Fruit fly (Drosophila melanogaster) whole organism, embryonic: ENCODE results near the gene Cralbp.
A peak's percentile ranks its signal among the peaks of the same experiment; 100 is the strongest.

Experiments used
- Antp ChIP-seq: fragments of 200-800 bp; sonication (Bioruptor generic); optimal IDR thresholded peaks from 3 replicates; lab custom pipeline; 2016; ENCODE audit warnings: missing biosample characterization, missing genetic modification characterization
- CG10543 ChIP-seq: fragments of 200-800 bp; sonication (Bioruptor generic); optimal IDR thresholded peaks from 3 replicates; lab custom pipeline; 2017; ENCODE audit warnings: missing biosample characterization, mild to moderate bottlenecking, missing genetic modification characterization, moderate library complexity
- CG10959 ChIP-seq: fragments of 200-800 bp; sonication (Bioruptor generic); IDR thresholded peaks from 2 replicates; pipeline ENCODE4 v1.3.6; 2022; ENCODE audit warnings: missing biosample characterization, missing genetic modification characterization
- CG11695 ChIP-seq: fragments of 200-800 bp; sonication (Bioruptor generic); IDR thresholded peaks from 3 replicates; pipeline ENCODE4 v1.3.6; 2022; ENCODE audit warnings: missing biosample characterization, missing genetic modification characterization
- CG11723 ChIP-seq: fragments of 200-800 bp; sonication (Bioruptor generic); optimal IDR thresholded peaks from 2 replicates; lab custom pipeline; 2017; ENCODE audit warnings: missing biosample characterization, mild to moderate bottlenecking, missing genetic modification characterization
- CG12942 ChIP-seq: fragments of 200-800 bp; sonication (Bioruptor generic); optimal IDR thresholded peaks from 3 replicates; lab custom pipeline; 2016; ENCODE audit warnings: missing biosample characterization, missing genetic modification characterization
- CG14965 ChIP-seq: fragments of 200-800 bp; sonication (Bioruptor generic); optimal IDR thresholded peaks from 2 replicates; lab custom pipeline; 2016; ENCODE audit warnings: missing biosample characterization, missing genetic modification characterization, borderline replicate concordance
- CG15479 ChIP-seq: fragments of 200-800 bp; sonication (Bioruptor generic); optimal IDR thresholded peaks from 3 replicates; lab custom pipeline; 2019; ENCODE audit warnings: missing biosample characterization, mild to moderate bottlenecking, missing genetic modification characterization, moderate library complexity
- CG16779 ChIP-seq: fragments of 200-800 bp; sonication (Bioruptor generic); IDR thresholded peaks from 2 replicates; pipeline ENCODE4 v1.3.6; 2022; ENCODE audit warnings: missing biosample characterization, missing genetic modification characterization
- CG16815 ChIP-seq: fragments of 200-800 bp; sonication (Bioruptor generic); optimal IDR thresholded peaks from 3 replicates; lab custom pipeline; 2017; ENCODE audit warnings: missing biosample characterization, mild to moderate bottlenecking, missing genetic modification characterization
- CG17186 ChIP-seq: fragments of 200-800 bp; sonication (Bioruptor generic); optimal IDR thresholded peaks from 3 replicates; lab custom pipeline; 2017; ENCODE audit warnings: missing biosample characterization, missing genetic modification reagents, missing genetic modification characterization
- CG2129 ChIP-seq: fragments of 200-800 bp; sonication (Bioruptor generic); IDR thresholded peaks from 2 replicates; pipeline ENCODE4 v1.3.6; 2022; ENCODE audit warnings: missing biosample characterization, missing genetic modification characterization; ENCODE audit not compliant: partially characterized antibody
- CG2678 ChIP-seq: fragments of 200-800 bp; sonication (Bioruptor generic); optimal IDR thresholded peaks from 3 replicates; lab custom pipeline; 2019; ENCODE audit warnings: missing biosample characterization, mild to moderate bottlenecking, missing genetic modification characterization, moderate library complexity
- CG30403 ChIP-seq: fragments of 200-800 bp; sonication (Bioruptor generic); optimal IDR thresholded peaks from 3 replicates; lab custom pipeline; 2016; ENCODE audit warnings: missing biosample characterization, missing genetic modification characterization
- CG30431 ChIP-seq: fragments of 200-800 bp; sonication (Bioruptor generic); optimal IDR thresholded peaks from 2 replicates; lab custom pipeline; 2017; ENCODE audit warnings: missing biosample characterization, missing genetic modification characterization
- CG31224 ChIP-seq: fragments of 200-800 bp; sonication (Bioruptor generic); IDR thresholded peaks from 2 replicates; pipeline ENCODE4 v1.3.6; 2022; ENCODE audit warnings: missing biosample characterization, missing genetic modification characterization
- CG3163 ChIP-seq: fragments of 200-800 bp; sonication (Bioruptor generic); optimal IDR thresholded peaks from 3 replicates; lab custom pipeline; 2016; ENCODE audit warnings: missing biosample characterization, missing genetic modification characterization
- CG5953 ChIP-seq: fragments of 200-800 bp; sonication (Bioruptor generic); IDR thresholded peaks from 2 replicates; pipeline ENCODE4 v1.3.6; 2022; ENCODE audit warnings: missing biosample characterization, missing genetic modification characterization
- CG7786 ChIP-seq: fragments of 200-800 bp; sonication (Bioruptor generic); optimal IDR thresholded peaks from 2 replicates; lab custom pipeline; 2016; ENCODE audit warnings: missing biosample characterization, missing genetic modification characterization
- CG7839 ChIP-seq: fragments of 200-800 bp; sonication (Bioruptor generic); optimal IDR thresholded peaks from 3 replicates; lab custom pipeline; 2018; ENCODE audit warnings: missing biosample characterization, mild to moderate bottlenecking, missing genetic modification characterization, moderate library complexity
- CG8359 ChIP-seq: fragments of 200-800 bp; sonication (Bioruptor generic); optimal IDR thresholded peaks from 2 replicates; lab custom pipeline; 2017; ENCODE audit warnings: missing biosample characterization, mild to moderate bottlenecking, missing genetic modification characterization, borderline replicate concordance
- CTCF ChIP-seq: fragments of 200-800 bp; sonication (Bioruptor generic); optimal IDR thresholded peaks from 2 replicates; lab custom pipeline; 2017; ENCODE audit warnings: missing biosample characterization, mild to moderate bottlenecking, missing genetic modification characterization, moderate library complexity
- CrebB ChIP-seq: fragments of 200-800 bp; sonication (Bioruptor generic); optimal IDR thresholded peaks from 3 replicates; lab custom pipeline; 2018; ENCODE audit warnings: missing biosample characterization, mild to moderate bottlenecking, missing genetic modification characterization
- D19B ChIP-seq: fragments of 200-800 bp; sonication (Bioruptor generic); optimal IDR thresholded peaks from 2 replicates; lab custom pipeline; 2017; ENCODE audit warnings: missing biosample characterization, mild to moderate bottlenecking, missing genetic modification characterization
- Dad ChIP-seq: fragments of 200-800 bp; sonication (Bioruptor generic); optimal IDR thresholded peaks from 3 replicates; lab custom pipeline; 2016; ENCODE audit warnings: missing biosample characterization, missing genetic modification characterization
- Dip3 ChIP-seq: fragments of 200-800 bp; sonication (Bioruptor generic); optimal IDR thresholded peaks from 3 replicates; lab custom pipeline; 2016; ENCODE audit warnings: missing biosample characterization, missing genetic modification characterization
- Drgx ChIP-seq: fragments of 200-800 bp; sonication (Bioruptor generic); IDR thresholded peaks from 2 replicates; pipeline ENCODE4 v1.3.6; 2022; ENCODE audit warnings: missing biosample characterization, missing genetic modification characterization
- Ets65A ChIP-seq: fragments of 200-800 bp; sonication (Bioruptor generic); peaks from one replicate; lab custom pipeline; 2016; ENCODE audit warnings: missing biosample characterization, missing genetic modification characterization
- Ets97D ChIP-seq: fragments of 200-800 bp; sonication (Bioruptor generic); optimal IDR thresholded peaks from 3 replicates; lab custom pipeline; 2016; ENCODE audit warnings: missing biosample characterization, missing genetic modification characterization
- Oli ChIP-seq: fragments of 200-800 bp; sonication (Bioruptor generic); optimal IDR thresholded peaks from 2 replicates; lab custom pipeline; 2018; ENCODE audit warnings: missing biosample characterization, mild to moderate bottlenecking, missing genetic modification characterization, moderate library complexity
- Pdp1 ChIP-seq, 2 experiments: fragments of 200-800 bp; sonication (Bioruptor generic); optimal IDR thresholded peaks; 3 replicates each; lab custom pipeline; 2016; ENCODE audit warnings: missing biosample characterization in 2 of 2, missing genetic modification characterization in 2 of 2, mild to moderate bottlenecking in 1 of 2, moderate library complexity in 1 of 2
- Rfx ChIP-seq: fragments of 200-800 bp; sonication (Bioruptor generic); IDR thresholded peaks from 2 replicates; pipeline ENCODE4 v1.3.6; 2022; ENCODE audit warnings: missing biosample characterization, missing genetic modification characterization
- Scr ChIP-seq: fragments of 200-800 bp; sonication (Bioruptor generic); IDR thresholded peaks from 2 replicates; pipeline ENCODE4 v1.3.6; 2022; ENCODE audit warnings: missing biosample characterization, missing genetic modification characterization; ENCODE audit not compliant: partially characterized antibody
- bsh ChIP-seq, 2 experiments: fragments of 200-800 bp; sonication (Bioruptor generic); optimal IDR thresholded peaks; 2 replicates each; lab custom pipeline; 2017 to 2018; ENCODE audit warnings: mild to moderate bottlenecking in 2 of 2, missing biosample characterization in 2 of 2, missing genetic modification characterization in 2 of 2, moderate library complexity in 1 of 2
- btn ChIP-seq: fragments of 200-800 bp; sonication (Bioruptor generic); optimal IDR thresholded peaks from 2 replicates; lab custom pipeline; 2016; ENCODE audit warnings: missing biosample characterization, missing genetic modification characterization
- cg ChIP-seq: fragments of 200-800 bp; sonication (Bioruptor generic); optimal IDR thresholded peaks from 3 replicates; lab custom pipeline; 2019; ENCODE audit warnings: missing biosample characterization, mild to moderate bottlenecking, missing genetic modification characterization, moderate library complexity
- dati ChIP-seq: fragments of 200-800 bp; sonication (Bioruptor generic); IDR thresholded peaks from 2 replicates; pipeline ENCODE4 v1.3.6; 2022; ENCODE audit warnings: missing biosample characterization, missing genetic modification characterization
- dimm ChIP-seq: fragments of 200-800 bp; sonication (Bioruptor generic); IDR thresholded peaks from 2 replicates; pipeline ENCODE4 v1.3.6; 2022; ENCODE audit warnings: missing biosample characterization, missing genetic modification characterization
- her ChIP-seq: fragments of 200-800 bp; sonication (Bioruptor generic); optimal IDR thresholded peaks from 2 replicates; lab custom pipeline; 2016; ENCODE audit warnings: missing biosample characterization, missing genetic modification characterization
- hkb ChIP-seq, 2 experiments: fragments of 200-800 bp in 1 of 2; fragments of >200 bp in 1 of 2; sonication (Bioruptor generic) in 1 of 2; IDR thresholded peaks in 1 of 2; optimal IDR thresholded peaks in 1 of 2; 2 replicates each; pipeline versions ENCODE4 v1.3.6 to Lab custom; 2017 to 2022; ENCODE audit warnings: missing biosample characterization in 1 of 2, missing genetic modification characterization in 1 of 2
- p53 ChIP-seq: fragments of 200-800 bp; sonication (Bioruptor generic); optimal IDR thresholded peaks from 2 replicates; lab custom pipeline; 2016; ENCODE audit warnings: missing biosample characterization, missing genetic modification characterization
- shn ChIP-seq: fragments of 200-800 bp; sonication (Bioruptor generic); optimal IDR thresholded peaks from 3 replicates; lab custom pipeline; 2016; ENCODE audit warnings: missing biosample characterization, missing genetic modification characterization
- sisA ChIP-seq: fragments of 200-800 bp; sonication (Bioruptor generic); IDR thresholded peaks from 2 replicates; pipeline ENCODE4 v1.3.6; 2022; ENCODE audit warnings: missing biosample characterization, missing genetic modification characterization
- slbo ChIP-seq: fragments of 200-800 bp; sonication (Bioruptor generic); IDR thresholded peaks from 2 replicates; pipeline ENCODE4 v1.3.6; 2022; ENCODE audit warnings: missing biosample characterization, missing genetic modification characterization
- tll ChIP-seq, 2 experiments: fragments of 200-800 bp in 1 of 2; fragments of >200 bp in 1 of 2; sonication (Bioruptor generic) in 1 of 2; optimal IDR thresholded peaks; 2 replicates each; lab custom pipeline; 2017 to 2019; ENCODE audit warnings: missing biosample characterization in 2 of 2, missing genetic modification characterization in 2 of 2, mild to moderate bottlenecking in 1 of 2, moderate library complexity in 1 of 2

Gene Cralbp

dm6 chr3L:5835887-5836646, 49.5 kb upstream of the Cralbp start (continued):
- TF ChIP-seq Scr (GFP tag; lab: Robert Waterston, UW) (no peak), tll (GFP tag; optimal IDR thresholded peaks at IDR 0.05; lab: Kevin White, UChicago) (peak in 1 of 2 experiments; percentile 92), dati (GFP tag; lab: Robert Waterston, UW) (no peak), CG3163 (GFP tag; lab: Kevin White, UChicago) (no peak), CG14965 (no peak), CG5953 (GFP tag; lab: Robert Waterston, UW) (no peak), CG17186 (GFP tag; lab: Kevin White, UChicago) (no peak), Ets97D (GFP tag; lab: Kevin White, UChicago) (no peak), Dip3 (GFP tag; lab: Kevin White, UChicago) (no peak), CG16815 (GFP tag; lab: Kevin White, UChicago) (no peak), p53 (GFP tag; lab: Kevin White, UChicago) (no peak), CTCF (GFP tag; lab: Kevin White, UChicago) (no peak), btn (GFP tag; lab: Kevin White, UChicago) (no peak), Rfx (GFP tag; lab: Robert Waterston, UW) (no peak), CG30403 (no peak), Antp (GFP tag; lab: Kevin White, UChicago) (no peak)
- TF ChIP-seq, all 482 proteins: peak for 6

DNA sequence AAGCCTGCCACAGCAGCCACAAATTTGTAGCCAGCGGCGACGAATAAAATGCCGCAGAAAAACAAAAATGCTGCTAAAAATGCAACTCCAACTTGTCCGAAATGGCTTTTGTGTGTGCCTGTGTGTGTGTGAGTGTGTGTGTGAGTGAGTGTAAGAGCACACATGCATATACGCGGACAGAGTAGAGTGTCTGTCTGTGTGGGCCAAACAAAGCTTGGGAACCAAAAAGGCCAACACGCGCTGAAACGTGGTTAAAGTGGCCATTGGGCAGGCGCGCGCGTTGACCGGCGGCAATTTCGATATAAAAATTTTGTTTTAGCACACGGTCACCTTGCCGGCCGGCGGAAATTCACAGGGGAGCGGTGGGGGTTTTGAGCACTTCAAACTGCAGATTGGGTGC, 48.9 kb upstream of the Cralbp start:
- TF ChIP-seq Antp (GFP tag; lab: Kevin White, UChicago) (no peak), CG8359 (GFP tag; lab: Kevin White, UChicago) (no peak), cg (peak; percentile 25)

DNA sequence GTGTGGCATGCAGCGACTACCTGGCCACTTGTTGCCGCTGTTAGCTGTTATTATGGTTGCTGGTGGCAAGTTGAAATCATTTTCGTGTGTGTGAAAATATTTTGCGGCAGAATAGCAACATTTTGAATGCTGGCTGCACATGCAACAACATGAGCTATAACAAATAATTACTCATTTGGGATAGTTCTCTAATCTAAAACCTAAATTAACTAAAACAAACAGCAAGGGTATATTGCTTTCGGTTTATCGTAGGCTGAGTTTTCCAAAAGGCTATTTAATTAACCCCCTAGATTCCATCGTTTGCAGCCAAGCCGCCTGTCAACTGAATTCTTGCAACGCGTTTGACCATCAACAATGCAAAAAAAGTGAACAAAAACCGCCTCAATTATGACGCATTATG, 48.3 kb upstream of the Cralbp start:
- no peak for TF ChIP-seq CG2678
- TF ChIP-seq Ets65A (GFP tag; lab: Kevin White, UChicago) = peak; percentile 54
- no peak for TF ChIP-seq her
- peak; percentile 74 for TF ChIP-seq CG15479 (GFP tag; lab: Kevin White, UChicago)

dm6 chr3L:5834245-5834644, 47.7 kb upstream of the Cralbp start:
- no peak for TF ChIP-seq D19B (GFP tag; lab: Kevin White, UChicago)
- peak; percentile 22 for TF ChIP-seq Oli (tag; lab: Kevin White, UChicago)
- no peak for TF ChIP-seq CG10543 (GFP tag; lab: Kevin White, UChicago)
- TF ChIP-seq CG10959 (GFP tag; lab: Robert Waterston, UW) = 0 out of 2 replicates have a peak, but pooled peaks have one; percentile 17
- no peak for TF ChIP-seq shn (GFP tag; lab: Kevin White, UChicago)
- peak; percentile 3 for TF ChIP-seq CG12942 (GFP tag; lab: Kevin White, UChicago)
- no peak for TF ChIP-seq CG11695 (GFP tag; lab: Robert Waterston, UW)
- TF ChIP-seq CG11723 (GFP tag; lab: Kevin White, UChicago) = no peak
- no peak for TF ChIP-seq CG7786
- TF ChIP-seq hkb (optimal IDR thresholded peaks at IDR 0.05; lab: Kevin White, UChicago) = no peak
- TF ChIP-seq hkb (GFP tag; IDR thresholded peaks at IDR 0.05; lab: Robert Waterston, UW) = peak; percentile 25; the same call in 1 of the 2 replicates
- TF ChIP-seq Dad (GFP tag; lab: Kevin White, UChicago) = no peak
- no peak for TF ChIP-seq CG31224 (GFP tag; lab: Robert Waterston, UW)
- TF ChIP-seq CG16779 = no peak
- no peak for TF ChIP-seq dimm (GFP tag; lab: Robert Waterston, UW)
- no peak for TF ChIP-seq dati (GFP tag; lab: Robert Waterston, UW)
- TF ChIP-seq CG7839 (tag; lab: Kevin White, UChicago) = peak; percentile 16
- TF ChIP-seq CrebB (tag; lab: Kevin White, UChicago) = no peak
- TF ChIP-seq slbo (GFP tag; lab: Robert Waterston, UW) = 0 out of 2 replicates have a peak, but pooled peaks have one; percentile 6
- peak; percentile 28 for TF ChIP-seq CG30431
- peak; percentile 36; the same call in 1 of the 2 replicates for TF ChIP-seq sisA (GFP tag; lab: Robert Waterston, UW)
- TF ChIP-seq CG2129 = no peak
- TF ChIP-seq Drgx (GFP tag; lab: Robert Waterston, UW) = peak; percentile 96
- peak in 1 of 2 experiments; percentile 22 for TF ChIP-seq Pdp1 (GFP tag; optimal IDR thresholded peaks at IDR 0.05; lab: Kevin White, UChicago)
- peak; percentile 58 to 79 for TF ChIP-seq bsh (GFP tag; optimal IDR thresholded peaks at IDR 0.05; lab: Kevin White, UChicago)
